Fruit fly (Drosophila melanogaster) whole organism, embryonic: ENCODE results near the gene CG5080.

Source experiments
- Atf-2 ChIP-seq: fragments of 200-800 bp; sonication (Bioruptor generic); optimal IDR thresholded peaks from 2 replicates; lab custom pipeline; 2016; ENCODE audit warnings: missing biosample characterization, missing genetic modification characterization
- BtbVII ChIP-seq: fragments of 200-800 bp; sonication (Bioruptor generic); optimal IDR thresholded peaks from 3 replicates; lab custom pipeline; 2017; ENCODE audit warnings: missing biosample characterization, mild to moderate bottlenecking, missing genetic modification characterization
- CG12769 ChIP-seq: fragments of 200-800 bp; sonication (Bioruptor generic); optimal IDR thresholded peaks from 2 replicates; lab custom pipeline; 2019; ENCODE audit warnings: missing biosample characterization, mild to moderate bottlenecking, missing genetic modification characterization, moderate library complexity
- CG12942 ChIP-seq: fragments of 200-800 bp; sonication (Bioruptor generic); optimal IDR thresholded peaks from 3 replicates; lab custom pipeline; 2016; ENCODE audit warnings: missing biosample characterization, missing genetic modification characterization
- CG13424 ChIP-seq: fragments of 200-800 bp; sonication (Bioruptor generic); optimal IDR thresholded peaks from 2 replicates; lab custom pipeline; 2019; ENCODE audit warnings: missing biosample characterization, mild to moderate bottlenecking, missing genetic modification characterization, moderate library complexity
- CG13624 ChIP-seq: fragments of 200-800 bp; sonication (Bioruptor generic); optimal IDR thresholded peaks from 2 replicates; lab custom pipeline; 2016; ENCODE audit warnings: missing biosample characterization, missing genetic modification characterization
- CG15479 ChIP-seq: fragments of 200-800 bp; sonication (Bioruptor generic); optimal IDR thresholded peaks from 3 replicates; lab custom pipeline; 2019; ENCODE audit warnings: missing biosample characterization, mild to moderate bottlenecking, missing genetic modification characterization, moderate library complexity
- CG17361 ChIP-seq: fragments of 200-800 bp; sonication (Bioruptor generic); IDR thresholded peaks from 3 replicates; pipeline ENCODE4 v1.3.6; 2022; ENCODE audit warnings: missing biosample characterization, missing genetic modification characterization
- CG18011 ChIP-seq: fragments of 200-800 bp; sonication (Bioruptor generic); optimal IDR thresholded peaks from 2 replicates; lab custom pipeline; 2017; ENCODE audit warnings: missing biosample characterization, missing genetic modification characterization, mild to moderate bottlenecking, moderate library complexity, missing genotype
- CG18764 ChIP-seq: fragments of 200-800 bp; sonication (Bioruptor generic); optimal IDR thresholded peaks from 3 replicates; lab custom pipeline; 2016; ENCODE audit warnings: missing biosample characterization, missing genetic modification characterization
- CG2678 ChIP-seq: fragments of 200-800 bp; sonication (Bioruptor generic); optimal IDR thresholded peaks from 3 replicates; lab custom pipeline; 2019; ENCODE audit warnings: missing biosample characterization, mild to moderate bottlenecking, missing genetic modification characterization, moderate library complexity
- CG31388 ChIP-seq: fragments of 200-800 bp; sonication (Bioruptor generic); optimal IDR thresholded peaks from 2 replicates; lab custom pipeline; 2016; ENCODE audit warnings: missing biosample characterization, missing genetic modification characterization
- CG4424 ChIP-seq: fragments of 200-800 bp; sonication (Bioruptor generic); optimal IDR thresholded peaks from 3 replicates; lab custom pipeline; 2016; ENCODE audit warnings: missing biosample characterization, missing genetic modification characterization
- CG5953 ChIP-seq: fragments of 200-800 bp; sonication (Bioruptor generic); IDR thresholded peaks from 2 replicates; pipeline ENCODE4 v1.3.6; 2022; ENCODE audit warnings: missing biosample characterization, missing genetic modification characterization
- CG7745 ChIP-seq: fragments of 200-800 bp; sonication (Bioruptor generic); optimal IDR thresholded peaks from 2 replicates; lab custom pipeline; 2018; ENCODE audit warnings: missing biosample characterization, mild to moderate bottlenecking, missing genetic modification characterization, moderate library complexity
- CG8765 ChIP-seq: fragments of 200-800 bp; sonication (Bioruptor generic); IDR thresholded peaks from 2 replicates; pipeline ENCODE4 v1.3.6; 2022; ENCODE audit warnings: missing biosample characterization, missing genetic modification characterization
- CG8924 ChIP-seq: fragments of 200-800 bp; optimal IDR thresholded peaks from 3 replicates; lab custom pipeline; 2019; ENCODE audit warnings: missing biosample characterization, mild to moderate bottlenecking, missing genetic modification characterization, moderate library complexity
- CG9609 ChIP-seq: fragments of 200-800 bp; sonication (Bioruptor generic); optimal IDR thresholded peaks from 3 replicates; lab custom pipeline; 2016; ENCODE audit warnings: missing biosample characterization, missing genetic modification characterization
- CG9932 ChIP-seq: fragments of 200-800 bp; sonication (Bioruptor generic); IDR thresholded peaks from 2 replicates; pipeline ENCODE4 v1.3.6; 2022; ENCODE audit warnings: missing biosample characterization, missing genetic modification characterization
- Dip2 ChIP-seq: fragments of 200-800 bp; sonication (Bioruptor generic); IDR thresholded peaks from 2 replicates; pipeline ENCODE4 v1.3.6; 2022; ENCODE audit warnings: missing biosample characterization, missing genetic modification characterization
- Eip74EF ChIP-seq, 2 experiments: fragments of 200-800 bp in 1 of 2; fragments of >200 bp in 1 of 2; sonication (Bioruptor generic) in 1 of 2; optimal IDR thresholded peaks; 2 replicates each; lab custom pipeline; 2017 to 2019; ENCODE audit warnings: missing biosample characterization in 2 of 2, missing genetic modification characterization in 2 of 2, mild to moderate bottlenecking in 1 of 2, moderate library complexity in 1 of 2
- Ets97D ChIP-seq: fragments of 200-800 bp; sonication (Bioruptor generic); optimal IDR thresholded peaks from 3 replicates; lab custom pipeline; 2016; ENCODE audit warnings: missing biosample characterization, missing genetic modification characterization
- Fer1 ChIP-seq: fragments of 200-800 bp; sonication (Bioruptor generic); optimal IDR thresholded peaks from 2 replicates; lab custom pipeline; 2017; ENCODE audit warnings: missing biosample characterization, mild to moderate bottlenecking, missing genetic modification characterization
- Hmx ChIP-seq: fragments of 200-800 bp; sonication (Bioruptor generic); optimal IDR thresholded peaks from 2 replicates; lab custom pipeline; 2016; ENCODE audit warnings: missing biosample characterization, missing genetic modification characterization
- Kr ChIP-seq: fragments of 200-800 bp; sonication (Bioruptor generic); optimal IDR thresholded peaks from 2 replicates; lab custom pipeline; 2017; ENCODE audit warnings: missing biosample characterization, mild to moderate bottlenecking, missing genetic modification characterization
- MBD-R2 ChIP-seq: fragments of 200-800 bp; sonication (Bioruptor generic); IDR thresholded peaks from 2 replicates; pipeline ENCODE4 v1.3.6; 2022; ENCODE audit warnings: missing biosample characterization, missing genetic modification characterization
- Med ChIP-seq: fragments of 200-800 bp; sonication (Bioruptor generic); peaks from one replicate; lab custom pipeline; 2016; ENCODE audit warnings: missing biosample characterization, missing genetic modification characterization, mild to moderate bottlenecking, inconsistent platforms, moderate library complexity
- Nf-YA ChIP-seq: fragments of 200-800 bp; sonication (Bioruptor generic); IDR thresholded peaks from 2 replicates; pipeline ENCODE4 v1.3.6; 2022; ENCODE audit warnings: missing biosample characterization, missing genetic modification characterization
- PHDP ChIP-seq: fragments of 200-800 bp; sonication (Bioruptor generic); optimal IDR thresholded peaks from 3 replicates; lab custom pipeline; 2018; ENCODE audit warnings: missing biosample characterization, mild to moderate bottlenecking, missing genetic modification characterization, moderate library complexity
- Ssrp ChIP-seq: fragments of 200-800 bp; sonication (Bioruptor generic); optimal IDR thresholded peaks from 2 replicates; lab custom pipeline; 2018; ENCODE audit warnings: missing biosample characterization, mild to moderate bottlenecking, missing genetic modification characterization, moderate library complexity
- Trl ChIP-seq, 3 experiments: fragments of >200 bp in 2 of 3; fragments of 200-800 bp in 1 of 3; sonication (Bioruptor generic) in 1 of 3; optimal IDR thresholded peaks; 2 replicates in 1 of 3; 3 replicates in 2 of 3; lab custom pipeline; 2016 to 2017; ENCODE audit warnings: missing biosample characterization in 1 of 3, missing genetic modification characterization in 1 of 3
- ap ChIP-seq: fragments of 200-800 bp; sonication (Bioruptor generic); IDR thresholded peaks from 2 replicates; pipeline ENCODE4 v1.3.6; 2022; ENCODE audit warnings: missing biosample characterization, missing genetic modification characterization
- btn ChIP-seq: fragments of 200-800 bp; sonication (Bioruptor generic); optimal IDR thresholded peaks from 2 replicates; lab custom pipeline; 2016; ENCODE audit warnings: missing biosample characterization, missing genetic modification characterization
- chn ChIP-seq: fragments of 200-800 bp; sonication (Bioruptor generic); optimal IDR thresholded peaks from 2 replicates; lab custom pipeline; 2016; ENCODE audit warnings: missing biosample characterization, missing genetic modification characterization
- corto ChIP-seq: fragments of 200-800 bp; sonication (Bioruptor generic); optimal IDR thresholded peaks from 2 replicates; lab custom pipeline; 2016; ENCODE audit warnings: missing biosample characterization, mild to moderate bottlenecking, missing genetic modification characterization, moderate library complexity
- crol ChIP-seq: fragments of 200-800 bp; sonication (Bioruptor generic); IDR thresholded peaks from 2 replicates; pipeline ENCODE4 v1.3.6; 2022; ENCODE audit warnings: missing biosample characterization, missing genetic modification characterization
- cwo ChIP-seq: fragments of 200-800 bp; sonication (Bioruptor generic); optimal IDR thresholded peaks from 3 replicates; lab custom pipeline; 2017; ENCODE audit warnings: missing biosample characterization, missing genetic modification characterization, mild to moderate bottlenecking, moderate library complexity, missing genetic modification reagents
- dpn ChIP-seq, 2 experiments: fragments of 200-800 bp; sonication (Bioruptor generic); optimal IDR thresholded peaks; 3 replicates each; lab custom pipeline; 2016; ENCODE audit warnings: missing biosample characterization in 2 of 2, missing genetic modification characterization in 2 of 2
- eve ChIP-seq, 2 experiments: fragments of >200 bp; optimal IDR thresholded peaks; 2 replicates each; lab custom pipeline; 2017; ENCODE audit warnings: missing biosample characterization in 2 of 2, missing genetic modification characterization in 2 of 2
- fu2 ChIP-seq: fragments of 200-800 bp; sonication (Bioruptor generic); optimal IDR thresholded peaks from 2 replicates; lab custom pipeline; 2016; ENCODE audit warnings: missing biosample characterization, missing genetic modification characterization
- grau ChIP-seq: fragments of 200-800 bp; optimal IDR thresholded peaks from 3 replicates; lab custom pipeline; 2019; ENCODE audit warnings: missing biosample characterization, mild to moderate bottlenecking, missing genetic modification characterization, moderate library complexity
- gro ChIP-seq: fragments of 200-800 bp; sonication (Bioruptor generic); optimal IDR thresholded peaks from 2 replicates; lab custom pipeline; 2016; ENCODE audit warnings: missing biosample characterization, missing genetic modification characterization
- ham ChIP-seq: fragments of 200-800 bp; sonication (Bioruptor generic); IDR thresholded peaks from 2 replicates; pipeline ENCODE4 v1.3.6; 2022; ENCODE audit warnings: missing biosample characterization, missing genetic modification characterization
- maf-S ChIP-seq: fragments of 200-800 bp; sonication (Bioruptor generic); optimal IDR thresholded peaks from 2 replicates; lab custom pipeline; 2016; ENCODE audit warnings: missing biosample characterization, missing genetic modification characterization
- oc ChIP-seq: fragments of 200-800 bp; sonication (Bioruptor generic); optimal IDR thresholded peaks from 2 replicates; lab custom pipeline; 2018; ENCODE audit warnings: missing biosample characterization, mild to moderate bottlenecking, missing genetic modification characterization, moderate library complexity
- sens ChIP-seq: fragments of 200-800 bp; sonication (Bioruptor generic); peaks from one replicate; lab custom pipeline; 2016; ENCODE audit warnings: missing biosample characterization, missing genetic modification characterization
- ssp ChIP-seq: fragments of 200-800 bp; sonication (Bioruptor generic); IDR thresholded peaks from 2 replicates; pipeline ENCODE4 v1.3.6; 2022; ENCODE audit warnings: missing biosample characterization, missing genetic modification characterization
- tin ChIP-seq: fragments of 200-800 bp; sonication (Bioruptor generic); optimal IDR thresholded peaks from 3 replicates; lab custom pipeline; 2016; ENCODE audit warnings: missing biosample characterization, missing genetic modification characterization

The CG5080 gene

DNA sequence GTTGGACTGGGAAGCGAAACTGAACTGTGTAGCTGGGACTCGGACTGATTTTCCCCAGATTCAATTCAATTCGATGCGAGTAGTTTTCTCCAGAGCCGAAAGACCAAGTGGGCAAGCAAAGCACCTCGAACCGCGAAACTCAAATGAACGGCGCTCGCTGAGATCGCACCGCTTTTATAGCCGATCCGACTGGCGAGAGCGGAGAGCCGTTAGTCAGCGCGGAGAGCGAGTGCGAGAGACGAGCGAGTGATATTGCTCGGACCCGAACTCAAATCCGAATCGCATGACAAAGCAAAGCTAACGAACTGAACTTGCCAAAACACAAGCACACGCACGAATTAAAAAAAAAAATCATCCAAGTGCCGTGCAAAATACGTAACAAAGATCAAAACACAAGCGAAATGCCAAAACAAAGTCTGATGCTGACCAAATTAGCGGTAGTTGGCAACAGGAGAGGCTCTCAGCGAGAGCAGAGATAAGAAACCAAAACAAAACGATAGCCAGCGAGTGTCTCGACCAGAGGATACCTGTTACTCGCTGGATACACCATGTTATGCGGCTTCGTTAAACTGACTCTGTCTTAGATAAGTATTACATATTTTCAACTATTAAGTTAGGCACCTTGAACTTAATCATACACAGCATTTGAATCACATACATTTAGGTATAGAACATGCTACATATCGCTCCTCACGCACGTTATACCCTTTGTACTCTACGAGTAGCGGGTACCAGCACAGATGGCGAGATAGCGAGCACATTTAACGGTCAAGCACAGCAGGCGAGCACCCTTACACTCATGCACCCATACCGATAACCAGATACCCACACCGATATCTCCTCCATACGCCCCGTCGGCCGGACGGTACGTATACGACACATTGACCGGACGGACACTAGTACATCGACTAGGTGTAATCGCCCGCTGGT, 44.5 kb downstream of the CG5080 start:
- TF ChIP-seq Kr, result no peak
- TF ChIP-seq CG9932 (GFP tag; lab: Robert Waterston, UW), result peak; percentile 78
- TF ChIP-seq CG18764 (GFP tag; lab: Kevin White, UChicago), result peak; percentile 3
- peak; percentile 54 for TF ChIP-seq CG4424 (GFP tag; lab: Kevin White, UChicago)
- TF ChIP-seq CG31388, result no peak
- TF ChIP-seq PHDP (tag; lab: Kevin White, UChicago), result peak; percentile 81
- peak; percentile 78 for TF ChIP-seq CG15479 (GFP tag; lab: Kevin White, UChicago)
- TF ChIP-seq CG5953 (GFP tag; lab: Robert Waterston, UW), result 0 out of 2 replicates have a peak, but pooled peaks have one; percentile 29
- TF ChIP-seq gro (GFP tag; lab: Kevin White, UChicago), result peak; percentile 83
- TF ChIP-seq Nf-YA (GFP tag; lab: Robert Waterston, UW), result peak; percentile 79
- no peak for TF ChIP-seq oc
- no peak for TF ChIP-seq Eip74EF (GFP tag; optimal IDR thresholded peaks at IDR 0.05; lab: Kevin White, UChicago)
- TF ChIP-seq grau (tag; lab: Kevin White, UChicago), result peak; percentile 78
- TF ChIP-seq CG8924 (tag; lab: Kevin White, UChicago), result peak; percentile 64
- TF ChIP-seq CG18011, result peak; percentile 51
- peak; percentile 15; the same call in 1 of the 2 replicates for TF ChIP-seq CG8765 (GFP tag; lab: Robert Waterston, UW)
- TF ChIP-seq CG17361, result peak; percentile 77
- TF ChIP-seq sens (GFP tag; lab: Kevin White, UChicago), result peak; percentile 93
- peak; percentile 6 for TF ChIP-seq Hmx (GFP tag; lab: Kevin White, UChicago)
- TF ChIP-seq CG12942, result peak; percentile 70
- TF ChIP-seq Atf-2 (GFP tag; lab: Kevin White, UChicago), result peak; percentile 57
- peak; percentile 77 for TF ChIP-seq BtbVII (GFP tag; lab: Kevin White, UChicago)
- peak; percentile 54 for TF ChIP-seq maf-S (GFP tag; lab: Kevin White, UChicago)
- TF ChIP-seq CG9609 (GFP tag; lab: Kevin White, UChicago), result peak; percentile 81
- TF ChIP-seq btn (GFP tag; lab: Kevin White, UChicago), result no peak
- peak; percentile 91 for TF ChIP-seq Med (GFP tag; lab: Kevin White, UChicago)
- TF ChIP-seq Fer1 (GFP tag; lab: Kevin White, UChicago), result peak; percentile 78
- peak; percentile 74 for TF ChIP-seq CG13624 (GFP tag; lab: Kevin White, UChicago)
- TF ChIP-seq CG7745, result no peak
- peak; percentile 44 for TF ChIP-seq Ssrp (tag; lab: Kevin White, UChicago)
- TF ChIP-seq ap, result peak; percentile 82
- TF ChIP-seq fu2, result peak; percentile 65
- no peak for TF ChIP-seq eve (GFP tag; optimal IDR thresholded peaks at IDR 0.05; lab: Kevin White, UChicago)
- peak; percentile 80 for TF ChIP-seq CG2678 (tag; lab: Kevin White, UChicago)
- peak; percentile 44 for TF ChIP-seq Ets97D (GFP tag; lab: Kevin White, UChicago)
- peak; percentile 87 for TF ChIP-seq corto (GFP tag; lab: Kevin White, UChicago)
- TF ChIP-seq Trl (optimal IDR thresholded peaks at IDR 0.05; lab: Kevin White, UChicago), result peak; percentile 80 to 94
- TF ChIP-seq Trl (GFP tag; optimal IDR thresholded peaks at IDR 0.05; lab: Kevin White, UChicago), result peak; percentile 59
- TF ChIP-seq dpn (GFP tag; optimal IDR thresholded peaks at IDR 0.05; lab: Kevin White, UChicago), result peak; percentile 55 to 78
- TF ChIP-seq MBD-R2, result peak; percentile 44; the same call in 1 of the 2 replicates
- peak; percentile 93 for TF ChIP-seq CG12769 (tag; lab: Kevin White, UChicago)
- TF ChIP-seq CG13424 (tag; lab: Kevin White, UChicago), result peak; percentile 59
- TF ChIP-seq crol (GFP tag; lab: Robert Waterston, UW), result no peak
- TF ChIP-seq Dip2 (GFP tag; lab: Robert Waterston, UW), result no peak
- peak; percentile 53 for TF ChIP-seq chn (GFP tag; lab: Kevin White, UChicago)
- peak; percentile 85 for TF ChIP-seq cwo (GFP tag; lab: Kevin White, UChicago)
- peak; percentile 57 for TF ChIP-seq tin
- TF ChIP-seq ham (GFP tag; lab: Robert Waterston, UW), result no peak
- TF ChIP-seq ssp (GFP tag; lab: Robert Waterston, UW), result peak; percentile 60
